Worm (Caenorhabditis elegans) whole organism, young adult: ENCODE results near the gene Y43B11AR.1.

Experiments
- C06A6.2 ChIP-seq: fragments of 200-800 bp; sonication (Bioruptor generic); conservative IDR thresholded peaks from 2 replicates; pipeline ENCODE4 v1.3.6; 2022; ENCODE audit warnings: missing genetic modification characterization, missing compliant biosample characterization
- C17E4.6 ChIP-seq: fragments of 200-800 bp; sonication (Bioruptor generic); IDR thresholded peaks from 2 replicates; pipeline ENCODE4 v1.3.6; 2022; ENCODE audit warnings: missing genetic modification reagents, missing genetic modification characterization, missing compliant biosample characterization
- F10E7.11 ChIP-seq: sonication (generic microtip); optimal IDR thresholded peaks from 2 replicates; lab custom pipeline; 2017; ENCODE audit warnings: mild to moderate bottlenecking, missing genetic modification characterization, moderate library complexity, missing compliant biosample characterization
- F33H1.4 ChIP-seq: fragments of 200-800 bp; sonication (Bioruptor generic); IDR thresholded peaks from 2 replicates; pipeline ENCODE4 v1.3.6; 2022; ENCODE audit warnings: missing genetic modification reagents, missing genetic modification characterization, missing compliant biosample characterization
- F37B4.10 ChIP-seq: fragments of 200-800 bp; sonication (Bioruptor generic); IDR thresholded peaks from 2 replicates; pipeline ENCODE4 v1.3.6; 2022; ENCODE audit warnings: missing genetic modification characterization, missing compliant biosample characterization
- F57C9.4 ChIP-seq: sonication (generic microtip); optimal IDR thresholded peaks from 2 replicates; lab custom pipeline; 2017; ENCODE audit warnings: mild to moderate bottlenecking, missing genetic modification characterization, missing compliant biosample characterization
- T26A5.8 ChIP-seq: sonication (generic microtip); optimal IDR thresholded peaks from 2 replicates; lab custom pipeline; 2016; ENCODE audit warnings: missing genetic modification characterization, missing compliant biosample characterization
- Y53G8AR.9 ChIP-seq: fragments of 200-800 bp; sonication (Bioruptor generic); conservative IDR thresholded peaks from 2 replicates; pipeline ENCODE4 v1.3.6; 2022; ENCODE audit warnings: missing genetic modification reagents, missing genetic modification characterization, missing compliant biosample characterization
- Y95B8A.8 ChIP-seq: fragments of 200-800 bp; sonication (Bioruptor generic); IDR thresholded peaks from 2 replicates; pipeline ENCODE4 v1.3.6; 2022; ENCODE audit warnings: missing genetic modification reagents, missing genetic modification characterization, missing compliant biosample characterization
- ZK185.1 ChIP-seq: sonication (generic microtip); optimal IDR thresholded peaks from 2 replicates; lab custom pipeline; 2016; ENCODE audit warnings: mild to moderate bottlenecking, missing genetic modification characterization, missing compliant biosample characterization; ENCODE audit not compliant: poor library complexity, severe bottlenecking
- attf-3 ChIP-seq: fragments of 200-800 bp; sonication (Bioruptor generic); conservative IDR thresholded peaks from 2 replicates; pipeline ENCODE4 v1.3.6; 2022; ENCODE audit warnings: missing genetic modification reagents, missing genetic modification characterization, missing compliant biosample characterization
- bed-1 ChIP-seq: fragments of 200-800 bp; sonication (Bioruptor generic); IDR thresholded peaks from 2 replicates; pipeline ENCODE4 v1.3.6; 2022; ENCODE audit warnings: missing genetic modification reagents, missing genetic modification characterization, missing compliant biosample characterization
- cebp-1 ChIP-seq, 2 experiments: fragments of 200-800 bp in 1 of 2; sonication (Bioruptor generic) in 1 of 2; sonication (generic microtip) in 1 of 2; IDR thresholded peaks in 1 of 2; optimal IDR thresholded peaks in 1 of 2; 2 replicates each; pipeline versions ENCODE4 v1.3.6 to Lab custom; 2017 to 2022; ENCODE audit warnings: missing compliant biosample characterization in 2 of 2, missing genetic modification characterization in 2 of 2, mild to moderate bottlenecking in 1 of 2, missing genetic modification reagents in 1 of 2, moderate library complexity in 1 of 2
- dox-1 ChIP-seq: fragments of 200-800 bp; sonication (Bioruptor generic); IDR thresholded peaks from 2 replicates; pipeline ENCODE4 v1.3.6; 2022; ENCODE audit warnings: missing genetic modification reagents, missing genetic modification characterization, missing compliant biosample characterization
- dpl-1 ChIP-seq: fragments of 150-350 bp; optimal IDR thresholded peaks from 2 replicates; lab custom pipeline; 2014; ENCODE audit warnings: missing biosample characterization, missing genetic modification reagents, missing genetic modification characterization
- gei-17 ChIP-seq: fragments of 200-800 bp; sonication (Bioruptor generic); optimal IDR thresholded peaks from 2 replicates; lab custom pipeline; 2018; ENCODE audit warnings: mild to moderate bottlenecking, missing genetic modification characterization, missing compliant biosample characterization
- hlh-26 ChIP-seq: fragments of 200-800 bp; sonication (Bioruptor generic); conservative IDR thresholded peaks from 2 replicates; pipeline ENCODE4 v1.3.6; 2022; ENCODE audit warnings: missing genetic modification reagents, missing genetic modification characterization, missing compliant biosample characterization
- let-607 ChIP-seq, 2 experiments: fragments of 200-800 bp in 1 of 2; sonication (Bioruptor generic) in 1 of 2; sonication (generic microtip) in 1 of 2; optimal IDR thresholded peaks; 2 replicates each; lab custom pipeline; 2016 to 2018; ENCODE audit warnings: mild to moderate bottlenecking in 2 of 2, missing compliant biosample characterization in 2 of 2, missing genetic modification characterization in 2 of 2, moderate library complexity in 2 of 2, missing genotype in 1 of 2
- madf-3 ChIP-seq: fragments of 200-800 bp; sonication (Bioruptor generic); IDR thresholded peaks from 2 replicates; pipeline ENCODE4 v1.3.6; 2022; ENCODE audit warnings: missing genetic modification reagents, missing genetic modification characterization, missing compliant biosample characterization
- mcd-1 ChIP-seq: fragments of 200-800 bp; sonication (Bioruptor generic); IDR thresholded peaks from 2 replicates; pipeline ENCODE4 v1.3.6; 2022; ENCODE audit warnings: missing genetic modification reagents, missing genetic modification characterization, missing compliant biosample characterization
- mel-28 ChIP-seq: sonication (generic microtip); optimal IDR thresholded peaks from 2 replicates; lab custom pipeline; 2016; ENCODE audit warnings: borderline replicate concordance, mild to moderate bottlenecking, missing genetic modification characterization, missing compliant biosample characterization
- mes-4 ChIP-seq: sonication (generic microtip); optimal IDR thresholded peaks from 2 replicates; lab custom pipeline; 2016; ENCODE audit warnings: missing genotype, missing genetic modification characterization, missing compliant biosample characterization
- nfyb-1 ChIP-seq: fragments of 200-800 bp; sonication (Bioruptor generic); IDR thresholded peaks from 2 replicates; pipeline ENCODE4 v1.3.6; 2022; ENCODE audit warnings: missing genetic modification reagents, missing genetic modification characterization, missing compliant biosample characterization
- nhr-90 ChIP-seq: sonication (generic microtip); optimal IDR thresholded peaks from 2 replicates; lab custom pipeline; 2016; ENCODE audit warnings: missing genotype, mild to moderate bottlenecking, missing genetic modification characterization, missing compliant biosample characterization
- pha-4 ChIP-seq: fragments of 150-350 bp; sonication (generic microtip); optimal IDR thresholded peaks from 2 replicates; lab custom pipeline; 2014; ENCODE audit warnings: missing biosample characterization, missing genetic modification reagents, missing genetic modification characterization
- rec-8 ChIP-seq, 2 experiments: sonication (generic microtip); optimal IDR thresholded peaks; 2 replicates each; lab custom pipeline; 2016; ENCODE audit warnings: mild to moderate bottlenecking in 2 of 2, missing genetic modification characterization in 2 of 2, missing genetic modification reagents in 2 of 2, missing genotype in 2 of 2, missing biosample characterization in 1 of 2, missing compliant biosample characterization in 1 of 2, moderate library complexity in 1 of 2
- repo-1 ChIP-seq: sonication (generic microtip); optimal IDR thresholded peaks from 2 replicates; lab custom pipeline; 2017; ENCODE audit warnings: mild to moderate bottlenecking, missing genetic modification characterization, missing compliant biosample characterization
- snpc-1.3 ChIP-seq: sonication (generic microtip); optimal IDR thresholded peaks from 2 replicates; lab custom pipeline; 2017; ENCODE audit warnings: missing genetic modification characterization, mild to moderate bottlenecking, missing compliant biosample characterization, antibody characterized with exemption, moderate library complexity, missing genotype, missing genetic modification reagents; ENCODE audit not compliant: insufficient read depth
- snpc-3.4 ChIP-seq: sonication (generic microtip); optimal IDR thresholded peaks from 2 replicates; lab custom pipeline; 2017; ENCODE audit warnings: missing genetic modification characterization, mild to moderate bottlenecking, missing compliant biosample characterization, antibody characterized with exemption, moderate library complexity, missing genotype, missing genetic modification reagents
- somi-1 ChIP-seq: fragments of 200-800 bp; sonication (Bioruptor generic); optimal IDR thresholded peaks from 2 replicates; lab custom pipeline; 2018; ENCODE audit warnings: mild to moderate bottlenecking, missing genetic modification characterization, missing compliant biosample characterization
- tbx-9 ChIP-seq: sonication (generic microtip); optimal IDR thresholded peaks from 2 replicates; lab custom pipeline; 2016; ENCODE audit warnings: borderline replicate concordance, missing genetic modification characterization, inconsistent platforms, missing compliant biosample characterization
- tlf-1 ChIP-seq: fragments of 200-800 bp; sonication (Bioruptor generic); optimal IDR thresholded peaks from 2 replicates; lab custom pipeline; 2018; ENCODE audit warnings: mild to moderate bottlenecking, missing genetic modification characterization, missing compliant biosample characterization
- ztf-18 ChIP-seq: sonication (generic microtip); optimal IDR thresholded peaks from 2 replicates; lab custom pipeline; 2016; ENCODE audit warnings: missing genotype, mild to moderate bottlenecking, missing genetic modification characterization, missing compliant biosample characterization
- ztf-28 ChIP-seq: fragments of 200-800 bp; sonication (Bioruptor generic); IDR thresholded peaks from 2 replicates; pipeline ENCODE4 v1.3.6; 2022; ENCODE audit warnings: missing genetic modification reagents, missing genetic modification characterization, missing compliant biosample characterization
- ztf-6 ChIP-seq: fragments of 200-800 bp; sonication (Bioruptor generic); IDR thresholded peaks from 2 replicates; pipeline ENCODE4 v1.3.6; 2022; ENCODE audit warnings: missing genetic modification reagents, missing genetic modification characterization, missing compliant biosample characterization

The Y43B11AR.1 gene

DNA sequence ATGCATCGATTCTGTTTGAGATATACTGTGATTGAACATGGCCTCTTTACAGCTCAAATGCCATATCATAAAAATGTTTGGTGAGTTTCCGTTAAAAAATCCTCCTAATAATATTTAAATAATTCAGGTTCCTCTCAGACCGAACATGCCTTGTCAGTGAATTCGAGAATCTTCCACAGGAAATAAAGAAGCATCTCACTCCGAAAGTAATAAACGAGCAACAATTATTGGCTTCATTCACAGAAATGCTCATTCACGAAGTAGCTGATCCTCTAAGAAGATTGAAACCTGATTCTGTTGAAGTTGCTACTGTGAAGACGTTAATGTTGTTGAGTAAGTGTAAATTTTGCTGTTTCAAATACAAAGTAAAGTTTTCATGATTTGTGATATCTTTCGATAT lies 29.2 kb upstream of the Y43B11AR.1 start:
- TF ChIP-seq nfyb-1 (GFP tag; lab: Robert Waterston, UW) (0 out of 2 replicates have a peak, but pooled peaks have one; percentile 7), T26A5.8 (tag; lab: Kevin White, UChicago) (no peak), madf-3 (GFP tag; lab: Robert Waterston, UW) (0 out of 2 replicates have a peak, but pooled peaks have one; percentile 52), tlf-1 (GFP tag; lab: Kevin White, UChicago) (no peak), C06A6.2 (GFP tag; lab: Robert Waterston, UW) (no peak), ZK185.1 (tag; lab: Kevin White, UChicago) (peak; percentile 15), dpl-1 (GFP tag; lab: Kevin White, UChicago) (no peak)

DNA sequence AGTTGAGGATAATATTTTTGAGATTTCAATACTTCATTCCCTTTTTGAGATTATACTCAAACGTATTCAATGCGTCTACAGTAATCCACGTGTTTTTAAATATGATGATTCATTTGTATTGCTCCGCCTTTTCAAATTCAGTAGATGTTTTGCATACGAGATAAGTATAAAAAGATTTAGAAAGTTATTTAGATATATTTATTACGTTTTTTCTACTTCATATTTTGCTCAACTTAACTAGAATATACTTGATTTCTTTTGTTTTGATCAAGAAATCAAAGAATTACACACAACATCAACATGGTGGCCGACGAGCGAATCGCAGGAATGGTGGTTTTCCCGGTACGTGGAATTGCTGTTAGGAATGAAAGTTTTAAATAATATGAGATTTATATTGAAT lies 23.6 kb upstream of the Y43B11AR.1 start, which contains the start of gene srx-50:
Gene srx-50, plus strand, starts transcription at position 301 of the 400 bp plus-strand sequence.
- no peak for TF ChIP-seq ztf-28 (GFP tag; lab: Robert Waterston, UW)
- no peak for TF ChIP-seq nfyb-1 (GFP tag; lab: Robert Waterston, UW)
- no peak for TF ChIP-seq attf-3
- no peak for TF ChIP-seq repo-1 (tag; lab: Kevin White, UChicago)
- TF ChIP-seq pha-4 (tag; lab: Kevin White, UChicago) = no peak
- no peak for TF ChIP-seq snpc-3.4 (tag; lab: Kevin White, UChicago)
- TF ChIP-seq mel-28 (tag; lab: Kevin White, UChicago) = no peak
- no peak for TF ChIP-seq hlh-26 (GFP tag; lab: Robert Waterston, UW)
- no peak for TF ChIP-seq tbx-9 (tag; lab: Kevin White, UChicago)

DNA sequence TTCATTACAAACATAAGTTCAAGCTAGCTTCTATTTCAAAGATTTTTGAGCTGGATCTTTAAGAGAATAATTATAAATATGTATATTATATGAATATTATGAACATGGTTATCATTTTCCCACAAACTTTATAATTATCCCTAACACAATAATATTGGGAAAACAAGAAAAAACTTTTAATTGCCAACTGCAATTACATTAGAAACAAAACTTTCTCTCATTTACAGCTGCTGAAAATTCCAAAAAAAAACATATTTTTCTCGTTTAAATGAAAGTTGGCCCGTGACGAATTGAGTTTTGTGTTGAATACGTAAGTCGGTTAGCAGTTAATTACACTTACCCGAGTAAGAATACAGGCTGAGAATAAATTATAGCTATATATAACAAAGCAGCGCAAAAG lies 18.6 kb upstream of the Y43B11AR.1 start:
- no peak for TF ChIP-seq nhr-90 (tag; lab: Kevin White, UChicago)
- TF ChIP-seq Y53G8AR.9 (GFP tag; lab: Robert Waterston, UW) = no peak
- no peak for TF ChIP-seq gei-17 (GFP tag; lab: Kevin White, UChicago)
- no peak for TF ChIP-seq dox-1
- no peak for TF ChIP-seq tbx-9 (tag; lab: Kevin White, UChicago)
- no peak for TF ChIP-seq cebp-1 (GFP tag; IDR thresholded peaks at IDR 0.05; lab: Robert Waterston, UW)
- TF ChIP-seq cebp-1 (tag; optimal IDR thresholded peaks at IDR 0.05; lab: Kevin White, UChicago) = no peak
- TF ChIP-seq ztf-18 (tag; lab: Kevin White, UChicago) = no peak
- TF ChIP-seq Y95B8A.8 (GFP tag; lab: Robert Waterston, UW) = no peak
- no peak for TF ChIP-seq bed-1 (GFP tag; lab: Robert Waterston, UW)
- TF ChIP-seq ztf-6 (GFP tag; lab: Robert Waterston, UW) = no peak
- TF ChIP-seq C17E4.6 (GFP tag; lab: Robert Waterston, UW) = no peak
- TF ChIP-seq rec-8 (tag; optimal IDR thresholded peaks at IDR 0.05; lab: Kevin White, UChicago) = no peak
- TF ChIP-seq F37B4.10 = no peak
- no peak for TF ChIP-seq let-607 (tag; optimal IDR thresholded peaks at IDR 0.05; lab: Kevin White, UChicago)
- TF ChIP-seq somi-1 (GFP tag; lab: Kevin White, UChicago) = no peak
- TF ChIP-seq mcd-1 (GFP tag; lab: Robert Waterston, UW) = no peak
- no peak for TF ChIP-seq F57C9.4 (tag; lab: Kevin White, UChicago)
- TF ChIP-seq mes-4 = no peak

DNA sequence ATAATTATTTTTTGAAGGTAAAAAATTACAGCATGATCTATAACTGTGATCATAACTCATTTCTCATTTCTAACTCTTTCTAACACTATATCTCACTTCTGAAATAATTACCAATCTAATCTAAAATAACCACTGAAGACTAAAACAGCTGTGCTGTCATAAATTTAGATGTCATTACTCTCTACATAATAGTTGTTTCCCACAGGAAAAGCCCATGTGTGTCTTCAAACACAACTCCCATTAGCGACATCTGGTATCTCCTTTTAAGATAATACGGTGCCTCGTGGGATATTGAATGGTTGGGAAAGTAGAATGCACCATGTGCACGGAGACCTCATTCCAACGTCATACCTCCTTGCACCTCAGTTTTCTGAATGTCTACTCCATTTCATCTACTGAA lies 16.3 kb upstream of the Y43B11AR.1 start, which contains the start of gene Y43B11AL.1:
Gene Y43B11AL.1, plus strand, starts transcription at position 301 of the 400 bp plus-strand sequence.
- TF ChIP-seq C06A6.2 (GFP tag; lab: Robert Waterston, UW) (no peak), F33H1.4 (GFP tag; lab: Robert Waterston, UW) (no peak), ztf-28 (GFP tag; lab: Robert Waterston, UW) (no peak), F10E7.11 (tag; lab: Kevin White, UChicago) (no peak), snpc-1.3 (tag; lab: Kevin White, UChicago) (no peak)
- TF ChIP-seq, all 124 proteins: peak for 0
